Worm (Caenorhabditis elegans): ENCODE measurements around the gene R08D7.7.

The R08D7.7 gene

DNA sequence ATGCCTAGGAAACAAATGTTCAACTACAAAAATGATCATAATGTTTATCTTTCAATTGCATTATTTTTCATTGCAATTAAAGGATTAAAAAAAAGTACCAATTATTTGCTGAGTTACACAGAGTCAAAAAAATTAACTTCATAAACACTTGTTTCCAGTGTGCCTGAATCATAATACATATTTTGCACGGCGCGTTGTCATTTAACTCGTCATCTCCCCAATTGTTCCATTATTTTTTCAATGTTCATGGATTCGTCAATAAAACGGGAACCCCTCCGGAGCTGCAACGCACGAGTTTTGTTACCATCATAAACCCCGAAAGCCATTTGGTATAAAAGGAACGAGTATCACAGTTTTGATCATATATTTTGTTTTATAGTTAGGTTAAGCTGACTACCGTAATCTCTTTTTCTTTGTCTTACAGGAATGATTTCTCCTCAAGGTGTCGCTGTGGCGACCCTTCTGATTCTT, 27.4 kb downstream of the R08D7.7 start, which contains the start of gene F59B2.12:
F59B2.12 (plus strand) TSS at position 421 of the 471 bp plus-strand sequence.
- no peak for TF ChIP-seq ztf-29 (GFP tag; IDR thresholded peaks at IDR 0.05)
- TF ChIP-seq ztf-23 (GFP tag; IDR thresholded peaks at IDR 0.05): no peak
- TF ChIP-seq klf-2 (GFP tag; conservative IDR thresholded peaks at IDR 0.05): no peak
- no peak for TF ChIP-seq cog-1 (tag; optimal IDR thresholded peaks at IDR 0.05)
- TF ChIP-seq tab-1 (GFP tag; IDR thresholded peaks at IDR 0.05): no peak
- TF ChIP-seq flt-1 (GFP tag; IDR thresholded peaks at IDR 0.05): no peak
- TF ChIP-seq med-1 (GFP tag; optimal IDR thresholded peaks at IDR 0.05; ENCODE audit: insufficient read depth): no peak
- no peak for TF ChIP-seq T22C8.4 (GFP tag; IDR thresholded peaks at IDR 0.05)
- no peak for TF ChIP-seq ref-1 (GFP tag; conservative IDR thresholded peaks at IDR 0.05)

ce11 chrIII:9022535-9022934, 32.7 kb downstream of the R08D7.7 start, which contains the start of gene F59B2.14:
Gene F59B2.14 (minus strand): TSS chrIII:9022635.
- TF ChIP-seq klf-2 (GFP tag; conservative IDR thresholded peaks at IDR 0.05) (no peak), tab-1 (GFP tag; IDR thresholded peaks at IDR 0.05) (no peak), ref-1 (GFP tag; conservative IDR thresholded peaks at IDR 0.05) (no peak), T22C8.4 (GFP tag; IDR thresholded peaks at IDR 0.05) (no peak), flt-1 (GFP tag; IDR thresholded peaks at IDR 0.05) (no peak), ztf-23 (GFP tag; IDR thresholded peaks at IDR 0.05) (no peak), cog-1 (tag; optimal IDR thresholded peaks at IDR 0.05) (no peak), ztf-29 (GFP tag; IDR thresholded peaks at IDR 0.05) (no peak), med-1 (GFP tag; optimal IDR thresholded peaks at IDR 0.05; ENCODE audit: insufficient read depth) (no peak)

ce11 chrIII:9023601-9024000, 33.7 kb downstream of the R08D7.7 start:
- no peak for TF ChIP-seq cog-1 (tag; optimal IDR thresholded peaks at IDR 0.05)
- no peak for TF ChIP-seq T22C8.4 (GFP tag; IDR thresholded peaks at IDR 0.05)
- TF ChIP-seq ztf-29 (GFP tag; IDR thresholded peaks at IDR 0.05): no peak
- no peak for TF ChIP-seq med-1 (GFP tag; optimal IDR thresholded peaks at IDR 0.05; ENCODE audit: insufficient read depth)

- no peak for TF ChIP-seq cog-1 (tag; optimal IDR thresholded peaks at IDR 0.05)
- TF ChIP-seq ztf-29 (GFP tag; IDR thresholded peaks at IDR 0.05): no peak
- TF ChIP-seq ref-1 (GFP tag; conservative IDR thresholded peaks at IDR 0.05): no peak
- no peak for TF ChIP-seq ztf-23 (GFP tag; IDR thresholded peaks at IDR 0.05)
- no peak for TF ChIP-seq klf-2 (GFP tag; conservative IDR thresholded peaks at IDR 0.05)
- TF ChIP-seq T22C8.4 (GFP tag; IDR thresholded peaks at IDR 0.05): no peak
- TF ChIP-seq med-1 (GFP tag; optimal IDR thresholded peaks at IDR 0.05; ENCODE audit: insufficient read depth): no peak
- no peak for TF ChIP-seq tab-1 (GFP tag; IDR thresholded peaks at IDR 0.05)
- no peak for TF ChIP-seq flt-1 (GFP tag; IDR thresholded peaks at IDR 0.05)
Observed at ce11 chrIII:9026951-9027350, 37.1 kb downstream of the R08D7.7 start, which contains the start of gene F59B2.13. Gene F59B2.13 (minus strand): TSS chrIII:9027051.

DNA sequence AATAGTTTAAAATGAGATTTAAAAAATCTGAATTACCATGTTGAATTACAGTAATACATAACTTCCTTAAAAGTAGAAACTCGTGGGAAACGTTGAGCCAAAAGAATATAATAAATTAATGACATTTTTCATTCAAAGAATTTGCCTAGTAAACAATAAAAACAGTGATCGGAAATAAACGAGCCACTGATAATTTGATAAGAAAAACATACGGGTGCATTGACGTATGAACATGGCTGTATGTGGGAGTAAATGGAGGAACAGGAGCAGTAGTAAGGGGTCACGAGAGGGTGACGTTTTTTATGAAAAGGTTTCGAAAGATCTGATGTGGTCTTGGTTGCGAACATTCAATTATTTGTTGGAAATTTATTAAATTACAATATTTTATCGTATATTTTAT, 41.0 kb downstream of the R08D7.7 start:
- no peak for TF ChIP-seq cog-1 (tag; optimal IDR thresholded peaks at IDR 0.05)
- TF ChIP-seq flt-1 (GFP tag; IDR thresholded peaks at IDR 0.05): no peak
- TF ChIP-seq klf-2 (GFP tag; conservative IDR thresholded peaks at IDR 0.05): no peak
- no peak for TF ChIP-seq med-1 (GFP tag; optimal IDR thresholded peaks at IDR 0.05; ENCODE audit: insufficient read depth)
- no peak for TF ChIP-seq ztf-29 (GFP tag; IDR thresholded peaks at IDR 0.05)
- no peak for TF ChIP-seq ztf-23 (GFP tag; IDR thresholded peaks at IDR 0.05)
- TF ChIP-seq T22C8.4 (GFP tag; IDR thresholded peaks at IDR 0.05): no peak
- no peak for TF ChIP-seq ref-1 (GFP tag; conservative IDR thresholded peaks at IDR 0.05)
- TF ChIP-seq tab-1 (GFP tag; IDR thresholded peaks at IDR 0.05): no peak

ce11 chrIII:9034133-9034532, 44.3 kb downstream of the R08D7.7 start:
- TF ChIP-seq cog-1 (tag; optimal IDR thresholded peaks at IDR 0.05): no peak
- TF ChIP-seq ztf-23 (GFP tag; IDR thresholded peaks at IDR 0.05): no peak

DNA sequence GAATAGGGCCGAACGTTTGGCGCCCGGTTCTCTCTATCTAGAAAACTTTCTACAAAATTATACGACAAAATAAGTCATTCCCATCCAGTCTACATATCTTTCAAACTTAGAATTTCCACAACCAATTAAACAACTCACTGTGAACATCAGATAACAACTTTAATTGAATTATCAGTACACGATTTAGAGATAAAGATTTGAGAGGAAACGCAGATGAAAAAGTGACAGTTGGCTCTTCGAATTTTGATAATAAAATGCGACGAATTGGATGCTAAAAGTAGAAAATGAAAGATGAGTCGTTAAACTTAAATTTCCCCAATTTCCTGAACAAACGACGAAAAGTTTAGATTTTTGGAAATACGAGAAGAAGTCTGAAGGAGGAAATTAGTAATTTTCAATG, 45.2 kb downstream of the R08D7.7 start:
- TF ChIP-seq ref-1 (GFP tag; conservative IDR thresholded peaks at IDR 0.05) (no peak), cog-1 (tag; optimal IDR thresholded peaks at IDR 0.05) (no peak), T22C8.4 (GFP tag; IDR thresholded peaks at IDR 0.05) (no peak), med-1 (GFP tag; optimal IDR thresholded peaks at IDR 0.05; ENCODE audit: insufficient read depth) (no peak), tab-1 (GFP tag; IDR thresholded peaks at IDR 0.05) (no peak), ztf-23 (GFP tag; IDR thresholded peaks at IDR 0.05) (no peak), flt-1 (GFP tag; IDR thresholded peaks at IDR 0.05) (no peak), ztf-29 (GFP tag; IDR thresholded peaks at IDR 0.05) (no peak), klf-2 (GFP tag; conservative IDR thresholded peaks at IDR 0.05) (no peak)

- TF ChIP-seq ztf-29 (GFP tag; IDR thresholded peaks at IDR 0.05) (no peak), tab-1 (GFP tag; IDR thresholded peaks at IDR 0.05) (no peak)
Observed at ce11 chrIII:9037658-9038057, 47.8 kb downstream of the R08D7.7 start, which contains the start of gene R107.9. Gene R107.9 (plus strand): TSS chrIII:9037958.

- no peak for TF ChIP-seq ztf-29 (GFP tag; IDR thresholded peaks at IDR 0.05)
Observed at ce11 chrIII:9043200-9043599, 53.3 kb downstream of the R08D7.7 start, which contains the start of gene nac-2. Gene nac-2 (minus strand): TSS chrIII:9043300.

Measured in whole organism, midembryonic.